Worm (Caenorhabditis elegans) whole organism, midembryonic: Measurements from ENCODE around the gene srbc-23.
"Not testable (repeated sequence)": the region's sequence is repeated elsewhere in the genome, so short reads cannot be mapped to it uniquely, and the experiment has no call there.

Experiments
- T22C8.4 ChIP-seq: fragments of 200-800 bp; sonication (Bioruptor generic); IDR thresholded peaks from 2 replicates; pipeline ENCODE4 v1.3.6; 2022; ENCODE audit warnings: missing genetic modification characterization, missing compliant biosample characterization
- cog-1 ChIP-seq: sonication (generic microtip); optimal IDR thresholded peaks from 2 replicates; lab custom pipeline; 2016; ENCODE audit warnings: missing genetic modification characterization, missing compliant biosample characterization
- flt-1 ChIP-seq: fragments of 200-800 bp; sonication (Bioruptor generic); IDR thresholded peaks from 2 replicates; pipeline ENCODE4 v1.3.6; 2022; ENCODE audit warnings: missing genetic modification characterization, missing compliant biosample characterization
- klf-2 ChIP-seq: fragments of 200-800 bp; sonication (Bioruptor generic); conservative IDR thresholded peaks from 2 replicates; pipeline ENCODE4 v1.3.6; 2022; ENCODE audit warnings: missing genetic modification reagents, missing genetic modification characterization, missing compliant biosample characterization
- med-1 ChIP-seq: sonication (generic microtip); optimal IDR thresholded peaks from 2 replicates; lab custom pipeline; 2017; ENCODE audit warnings: missing genetic modification characterization, mild to moderate bottlenecking, missing compliant biosample characterization, antibody characterized with exemption, missing genetic modification reagents; ENCODE audit not compliant: insufficient read depth
- ref-1 ChIP-seq: fragments of 200-800 bp; sonication (Bioruptor generic); conservative IDR thresholded peaks from 2 replicates; pipeline ENCODE4 v1.3.6; 2022; ENCODE audit warnings: missing genetic modification reagents, missing genetic modification characterization, missing compliant biosample characterization
- tab-1 ChIP-seq: fragments of 200-800 bp; sonication (Bioruptor generic); IDR thresholded peaks from 2 replicates; pipeline ENCODE4 v1.3.6; 2022; ENCODE audit warnings: missing genetic modification characterization, missing compliant biosample characterization
- ztf-23 ChIP-seq: fragments of 200-800 bp; sonication (Bioruptor generic); IDR thresholded peaks from 2 replicates; pipeline ENCODE4 v1.3.6; 2022; ENCODE audit warnings: missing genetic modification reagents, missing genetic modification characterization, missing compliant biosample characterization
- ztf-29 ChIP-seq: fragments of 200-800 bp; sonication (Bioruptor generic); IDR thresholded peaks from 2 replicates; pipeline ENCODE4 v1.3.6; 2022; ENCODE audit warnings: missing genetic modification reagents, missing genetic modification characterization, missing compliant biosample characterization

srbc-23 gene

DNA sequence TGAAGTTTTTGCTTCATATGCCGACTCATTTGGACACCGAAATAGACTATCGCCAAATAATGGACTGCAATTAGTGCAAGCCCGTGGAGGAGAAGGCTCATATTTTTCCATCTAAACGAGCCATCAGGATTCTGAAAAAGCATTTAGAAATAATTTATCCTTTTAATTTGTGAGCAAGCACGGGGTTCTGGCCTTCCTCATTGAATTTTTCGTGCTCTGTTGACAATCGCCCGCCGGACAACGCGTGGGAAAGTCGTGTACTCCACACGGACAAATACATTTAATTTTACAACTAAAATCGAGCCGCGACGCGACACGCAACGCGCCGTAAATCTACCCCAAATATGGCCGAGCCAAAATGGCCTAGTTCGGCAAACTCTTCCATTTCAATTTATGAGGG is 9.0 kb upstream of the srbc-23 start, which contains the start of gene F22F7.12:
TSS of gene F22F7.12 (minus strand) at position 101 of the 400 bp plus-strand sequence.
- not testable (repeated sequence) for TF ChIP-seq med-1 (GFP tag; lab: Kevin White, UChicago); cog-1; ztf-29 (GFP tag; lab: Robert Waterston, UW)

DNA sequence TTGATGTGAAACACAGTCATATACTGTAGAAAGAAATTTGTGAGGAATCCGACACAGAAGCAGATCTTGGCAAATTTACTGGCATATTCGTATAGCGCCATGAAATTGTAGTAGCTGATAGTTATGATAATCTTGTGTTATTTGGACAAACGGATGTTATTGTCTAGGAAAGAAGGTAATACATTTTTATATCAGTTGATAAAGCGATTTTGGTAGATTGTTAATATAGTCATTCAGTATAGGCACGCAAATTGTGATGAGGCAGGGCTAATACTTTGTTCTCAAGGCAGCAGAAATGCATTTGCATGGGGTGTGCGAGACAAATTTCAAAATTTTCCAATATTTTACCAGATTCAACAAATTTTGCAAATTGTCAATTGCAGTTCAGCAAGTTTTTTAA is 7.3 kb upstream of the srbc-23 start, which contains the start of gene str-52:
TSS of gene str-52 (minus strand) at position 101 of the 400 bp plus-strand sequence.
- TF ChIP-seq ref-1 (GFP tag; lab: Robert Waterston, UW) = no peak
- no peak for TF ChIP-seq ztf-23 (GFP tag; lab: Robert Waterston, UW)
- TF ChIP-seq klf-2 (GFP tag; lab: Robert Waterston, UW) = no peak
- TF ChIP-seq cog-1 = no peak
- TF ChIP-seq tab-1 = no peak
- TF ChIP-seq ztf-29 (GFP tag; lab: Robert Waterston, UW) = no peak
- TF ChIP-seq T22C8.4 (GFP tag; lab: Robert Waterston, UW) = no peak
- TF ChIP-seq flt-1 = no peak
- no peak for TF ChIP-seq med-1 (GFP tag; lab: Kevin White, UChicago)

DNA sequence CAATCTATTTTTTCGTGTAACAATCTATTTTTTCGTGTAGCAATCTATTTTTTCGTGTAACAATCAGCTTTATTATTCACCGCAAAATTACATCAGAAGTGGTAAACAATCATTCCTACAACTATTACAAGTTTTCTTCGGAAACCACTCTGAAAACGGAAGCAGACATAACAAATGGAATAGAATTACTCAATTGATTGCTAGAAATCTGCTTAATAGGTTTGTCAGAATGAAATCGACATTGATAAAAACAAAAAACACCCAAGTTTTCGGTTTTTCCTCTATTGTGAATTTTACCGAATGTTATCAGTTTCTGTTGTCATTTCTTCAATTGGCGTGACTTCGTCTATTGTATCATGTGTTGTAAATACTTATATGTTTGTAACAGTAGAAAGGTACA is 6.6 kb upstream of the srbc-23 start, which contains the start of gene srbc-20:
TSS of gene srbc-20 (plus strand) at position 301 of the 400 bp plus-strand sequence.
- no peak for TF ChIP-seq tab-1
- TF ChIP-seq med-1 (GFP tag; lab: Kevin White, UChicago) = no peak
- TF ChIP-seq ref-1 (GFP tag; lab: Robert Waterston, UW) = no peak
- no peak for TF ChIP-seq ztf-29 (GFP tag; lab: Robert Waterston, UW)
- no peak for TF ChIP-seq klf-2 (GFP tag; lab: Robert Waterston, UW)
- TF ChIP-seq flt-1 = no peak
- TF ChIP-seq cog-1 = no peak
- TF ChIP-seq T22C8.4 (GFP tag; lab: Robert Waterston, UW) = no peak
- no peak for TF ChIP-seq ztf-23 (GFP tag; lab: Robert Waterston, UW)

ce11 chrV:2149432-2149831 is 3.9 kb upstream of the srbc-23 start, which contains the start of gene C45H4.21:
Gene C45H4.21 (minus strand): TSS chrV:2149532.
- TF ChIP-seq T22C8.4 (GFP tag; lab: Robert Waterston, UW) (no peak), cog-1 (no peak), med-1 (GFP tag; lab: Kevin White, UChicago) (no peak), klf-2 (GFP tag; lab: Robert Waterston, UW) (no peak), tab-1 (no peak), flt-1 (no peak), ztf-23 (GFP tag; lab: Robert Waterston, UW) (no peak), ztf-29 (GFP tag; lab: Robert Waterston, UW) (no peak), ref-1 (GFP tag; lab: Robert Waterston, UW) (no peak)

- TF ChIP-seq T22C8.4 (GFP tag; lab: Robert Waterston, UW) = no peak
- TF ChIP-seq flt-1 = no peak
- no peak for TF ChIP-seq ztf-29 (GFP tag; lab: Robert Waterston, UW)
- no peak for TF ChIP-seq klf-2 (GFP tag; lab: Robert Waterston, UW)
- no peak for TF ChIP-seq ref-1 (GFP tag; lab: Robert Waterston, UW)
Observed at ce11 chrV:2150876-2151275, 2.5 kb upstream of the srbc-23 start, which contains the start of gene C45H4.13. Gene C45H4.13 (minus strand): TSS chrV:2150976.

DNA sequence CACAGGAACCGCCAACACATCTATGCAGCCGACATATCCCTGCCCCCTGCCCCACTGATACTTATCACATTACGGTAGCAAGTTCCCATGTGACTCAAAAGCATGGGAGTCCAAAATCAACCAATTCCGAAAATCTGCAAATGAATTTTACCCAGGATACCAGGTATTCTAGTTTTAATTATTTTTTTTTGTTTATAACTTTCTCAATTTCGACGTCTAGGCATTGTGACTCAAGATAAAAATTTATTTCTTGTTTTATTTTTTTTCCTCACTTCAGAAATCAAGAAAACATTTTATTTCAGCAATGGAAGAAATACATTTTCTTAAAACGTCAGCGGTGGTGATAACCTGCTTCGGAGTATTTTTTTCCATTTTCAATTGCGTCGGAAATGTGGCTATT is 1.9 kb upstream of the srbc-23 start, which contains the start of gene srbc-24:
TSS of gene srbc-24 (plus strand) at position 301 of the 400 bp plus-strand sequence.
- TF ChIP-seq ztf-23 (GFP tag; lab: Robert Waterston, UW) (no peak), med-1 (GFP tag; lab: Kevin White, UChicago) (no peak), ref-1 (GFP tag; lab: Robert Waterston, UW) (no peak), T22C8.4 (GFP tag; lab: Robert Waterston, UW) (no peak), tab-1 (no peak), flt-1 (no peak), ztf-29 (GFP tag; lab: Robert Waterston, UW) (no peak), cog-1 (no peak)

DNA sequence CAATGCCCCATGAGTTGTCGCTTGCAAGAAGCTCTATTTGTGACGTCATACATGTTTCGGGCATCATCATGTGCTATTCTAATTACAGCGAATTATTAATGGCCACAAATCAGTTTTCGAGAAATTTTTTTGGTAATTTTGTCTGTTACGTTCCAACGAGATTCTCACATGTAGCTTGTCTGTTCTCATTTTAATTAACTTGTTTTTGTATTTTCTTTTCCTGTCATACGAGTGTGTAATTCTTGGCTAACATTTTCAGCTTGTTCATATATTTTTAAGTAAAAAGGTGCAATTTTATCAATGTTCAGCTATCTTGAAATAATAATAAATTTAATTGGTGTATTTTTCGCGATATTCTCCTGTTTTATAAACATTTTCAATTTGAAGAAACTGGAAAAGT is 1.9 kb downstream of the srbc-23 start, which contains the start of gene srbc-21:
TSS of gene srbc-21 (plus strand) at position 301 of the 400 bp plus-strand sequence.
- TF ChIP-seq klf-2 (GFP tag; lab: Robert Waterston, UW) (no peak), cog-1 (no peak), ztf-29 (GFP tag; lab: Robert Waterston, UW) (no peak), ztf-23 (GFP tag; lab: Robert Waterston, UW) (no peak), flt-1 (no peak), med-1 (GFP tag; lab: Kevin White, UChicago) (no peak), T22C8.4 (GFP tag; lab: Robert Waterston, UW) (no peak), ref-1 (GFP tag; lab: Robert Waterston, UW) (no peak), tab-1 (no peak)

DNA sequence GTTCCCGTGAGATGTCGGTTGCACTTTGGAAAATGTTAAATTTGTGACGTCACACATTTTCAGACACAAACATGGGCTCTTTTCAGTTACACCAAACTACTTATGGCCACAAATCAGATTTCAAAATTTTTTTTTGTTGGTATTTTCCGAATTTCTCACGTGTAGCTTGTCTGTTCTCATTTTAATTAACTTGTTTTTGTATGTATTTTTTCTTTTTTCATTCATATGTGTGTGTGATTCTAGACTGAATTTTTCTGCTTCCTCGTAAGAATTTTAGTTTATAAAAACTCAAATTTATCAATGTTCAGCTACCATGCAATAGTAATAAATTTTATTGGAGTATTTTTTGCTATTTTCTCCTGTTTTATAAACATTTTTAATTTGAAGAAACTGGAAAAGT is 3.5 kb downstream of the srbc-23 start, which contains the start of gene srbc-22:
TSS of gene srbc-22 (plus strand) at position 301 of the 400 bp plus-strand sequence.
- TF ChIP-seq tab-1 (no peak), flt-1 (no peak), klf-2 (GFP tag; lab: Robert Waterston, UW) (no peak), ref-1 (GFP tag; lab: Robert Waterston, UW) (no peak), ztf-23 (GFP tag; lab: Robert Waterston, UW) (no peak), cog-1 (no peak)

DNA sequence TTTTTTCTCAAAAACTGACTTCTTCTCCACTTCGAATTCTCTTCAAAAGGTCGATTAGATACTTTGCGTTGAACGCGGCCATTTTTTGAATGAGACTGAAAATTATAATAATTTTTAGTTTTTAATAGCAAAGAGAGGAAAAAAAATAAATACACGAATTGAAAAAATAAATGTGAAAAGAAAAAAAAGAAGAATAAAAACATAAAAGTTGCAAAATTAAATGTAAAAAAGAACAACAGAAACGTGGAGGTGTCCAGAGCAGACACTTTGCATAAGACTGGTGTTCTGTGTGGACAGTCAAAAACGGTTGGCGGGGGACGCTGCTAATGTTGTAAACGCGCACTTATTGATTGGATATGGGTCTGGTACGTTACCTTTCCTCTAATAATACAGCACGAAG is 6.0 kb downstream of the srbc-23 start, which contains the start of gene C45H4.14:
TSS of gene C45H4.14 (minus strand) at position 101 of the 400 bp plus-strand sequence.
- no peak for TF ChIP-seq tab-1
- TF ChIP-seq med-1 (GFP tag; lab: Kevin White, UChicago) = no peak
- TF ChIP-seq ztf-29 (GFP tag; lab: Robert Waterston, UW) = no peak
- TF ChIP-seq flt-1 = no peak
- no peak for TF ChIP-seq cog-1
- no peak for TF ChIP-seq T22C8.4 (GFP tag; lab: Robert Waterston, UW)
- TF ChIP-seq klf-2 (GFP tag; lab: Robert Waterston, UW) = no peak
- no peak for TF ChIP-seq ref-1 (GFP tag; lab: Robert Waterston, UW)
- no peak for TF ChIP-seq ztf-23 (GFP tag; lab: Robert Waterston, UW)

- TF ChIP-seq cog-1 (no peak), klf-2 (GFP tag; lab: Robert Waterston, UW) (no peak)
Observed at ce11 chrV:2163735-2164134, 10.4 kb downstream of the srbc-23 start, which contains the start of gene str-255. Gene str-255 (minus strand): TSS chrV:2163835.
